Worm (Caenorhabditis elegans) whole organism, L4 larva: ENCODE data around the gene mrpl-40.

Source experiments
- D1046.2 ChIP-seq: fragments of 200-800 bp; sonication (Bioruptor generic); IDR thresholded peaks from 2 replicates; pipeline ENCODE4 v1.3.6; 2022; ENCODE audit warnings: missing genetic modification characterization, missing compliant biosample characterization
- T26A8.4 ChIP-seq: fragments of 200-800 bp; sonication (Bioruptor generic); IDR thresholded peaks from 2 replicates; pipeline ENCODE4 v1.3.6; 2022; ENCODE audit warnings: missing genetic modification characterization, missing compliant biosample characterization
- aha-1 ChIP-seq: fragments of 150-350 bp; peaks from one replicate; lab custom pipeline; 2014; ENCODE audit warnings: missing biosample characterization, missing genetic modification characterization
- aly-2 ChIP-seq: sonication (generic microtip); optimal IDR thresholded peaks from 2 replicates; lab custom pipeline; 2018; ENCODE audit warnings: missing biosample characterization, missing genetic modification characterization
- ama-1 ChIP-seq: fragments of 150-350 bp; optimal IDR thresholded peaks from 2 replicates; lab custom pipeline; 2014; ENCODE audit warnings: inconsistent platforms, mixed read lengths
- arid-1 ChIP-seq: fragments of 200-800 bp; sonication (Bioruptor generic); conservative IDR thresholded peaks from 2 replicates; pipeline ENCODE4 v1.3.6; 2022; ENCODE audit warnings: missing genetic modification reagents, missing genetic modification characterization, missing compliant biosample characterization
- ceh-28 ChIP-seq: fragments of 150-350 bp; optimal IDR thresholded peaks from 2 replicates; lab custom pipeline; 2014; ENCODE audit warnings: missing biosample characterization, missing genetic modification reagents, missing genetic modification characterization
- ceh-32 ChIP-seq: sonication (generic microtip); optimal IDR thresholded peaks from 2 replicates; lab custom pipeline; 2016; ENCODE audit warnings: mild to moderate bottlenecking, missing genetic modification characterization, missing compliant biosample characterization; ENCODE audit not compliant: poor library complexity
- ctbp-1 ChIP-seq: fragments of 200-800 bp; sonication (Bioruptor generic); IDR thresholded peaks from 2 replicates; pipeline ENCODE4 v1.3.6; 2022; ENCODE audit warnings: missing genetic modification reagents, missing genetic modification characterization, missing compliant biosample characterization
- daf-12 ChIP-seq: fragments of 150-350 bp; optimal IDR thresholded peaks from 2 replicates; lab custom pipeline; 2014; ENCODE audit warnings: missing biosample characterization, missing genetic modification reagents, missing genetic modification characterization
- daf-8 ChIP-seq: fragments of 200-800 bp; sonication (Bioruptor generic); IDR thresholded peaks from 2 replicates; pipeline ENCODE4 v1.3.6; 2022; ENCODE audit warnings: missing genetic modification characterization, missing compliant biosample characterization
- dmd-6 ChIP-seq: fragments of 200-800 bp; sonication (Bioruptor generic); IDR thresholded peaks from 2 replicates; pipeline ENCODE4 v1.3.6; 2022; ENCODE audit warnings: missing genetic modification reagents, missing genetic modification characterization, missing compliant biosample characterization
- dpl-1 ChIP-seq: fragments of 150-350 bp; optimal IDR thresholded peaks from 2 replicates; lab custom pipeline; 2014; ENCODE audit warnings: missing biosample characterization, missing genetic modification reagents, missing genetic modification characterization
- dve-1 ChIP-seq: sonication (generic microtip); optimal IDR thresholded peaks from 2 replicates; lab custom pipeline; 2017; ENCODE audit warnings: antibody characterized with exemption, mild to moderate bottlenecking, missing genetic modification characterization, missing compliant biosample characterization; ENCODE audit not compliant: insufficient read depth
- egl-27 ChIP-seq: sonication (generic microtip); optimal IDR thresholded peaks from 3 replicates; lab custom pipeline; 2017; ENCODE audit warnings: missing biosample characterization, missing genetic modification reagents, missing genetic modification characterization
- gei-8 ChIP-seq: fragments of 200-800 bp; sonication (Bioruptor generic); optimal IDR thresholded peaks from 2 replicates; lab custom pipeline; 2018; ENCODE audit warnings: mild to moderate bottlenecking, missing genetic modification characterization, missing compliant biosample characterization
- hlh-11 ChIP-seq: fragments of 200-800 bp; sonication (Bioruptor generic); optimal IDR thresholded peaks from 2 replicates; lab custom pipeline; 2018; ENCODE audit warnings: mild to moderate bottlenecking, missing genetic modification characterization, missing compliant biosample characterization
- lin-13 ChIP-seq: fragments of 150-350 bp; optimal IDR thresholded peaks from 2 replicates; lab custom pipeline; 2014; ENCODE audit warnings: missing biosample characterization, missing genetic modification reagents, missing genetic modification characterization
- lin-38 ChIP-seq: fragments of 200-800 bp; sonication (Bioruptor generic); IDR thresholded peaks from 2 replicates; pipeline ENCODE4 v1.3.6; 2022; ENCODE audit warnings: missing genetic modification reagents, missing genetic modification characterization, missing compliant biosample characterization
- lsy-2 ChIP-seq, 2 experiments: fragments of 150-350 bp in 1 of 2; sonication (generic microtip) in 1 of 2; optimal IDR thresholded peaks; 2 replicates each; lab custom pipeline; 2014 to 2017; ENCODE audit warnings: missing biosample characterization in 2 of 2, missing genetic modification characterization in 2 of 2
- nhr-28 ChIP-seq: fragments of 150-350 bp; optimal IDR thresholded peaks from 2 replicates; lab custom pipeline; 2014; ENCODE audit warnings: missing biosample characterization, missing genetic modification characterization
- nhr-76 ChIP-seq: fragments of 150-350 bp; optimal IDR thresholded peaks from 2 replicates; lab custom pipeline; 2014; ENCODE audit warnings: missing biosample characterization, missing genetic modification characterization
- pha-4 ChIP-seq, 2 experiments: fragments of 150-350 bp in 1 of 2; fragments of 200-800 bp in 1 of 2; sonication (Bioruptor generic) in 1 of 2; IDR thresholded peaks in 1 of 2; optimal IDR thresholded peaks in 1 of 2; 2 replicates each; pipeline versions ENCODE4 v1.3.6 to Lab custom; 2014 to 2022; ENCODE audit warnings: missing genetic modification characterization in 2 of 2, missing genetic modification reagents in 2 of 2, missing biosample characterization in 1 of 2, missing compliant biosample characterization in 1 of 2
- set-16 ChIP-seq: fragments of 200-800 bp; sonication (Bioruptor generic); IDR thresholded peaks from 2 replicates; pipeline ENCODE4 v1.3.6; 2022; ENCODE audit warnings: missing genetic modification reagents, missing genetic modification characterization, missing compliant biosample characterization
- skn-1 ChIP-seq: fragments of 150-350 bp; optimal IDR thresholded peaks from 2 replicates; lab custom pipeline; 2014; ENCODE audit warnings: missing biosample characterization, missing genetic modification characterization
- spr-1 ChIP-seq: sonication (generic microtip); optimal IDR thresholded peaks from 2 replicates; lab custom pipeline; 2016; ENCODE audit warnings: mild to moderate bottlenecking, missing genetic modification characterization, missing compliant biosample characterization
- tag-97 ChIP-seq: fragments of 200-800 bp; sonication (Bioruptor generic); IDR thresholded peaks from 2 replicates; pipeline ENCODE4 v1.3.6; 2022; ENCODE audit warnings: missing genetic modification characterization, missing compliant biosample characterization
- tra-1 ChIP-seq: fragments of 200-800 bp; sonication (Bioruptor generic); IDR thresholded peaks from 2 replicates; pipeline ENCODE4 v1.3.6; 2022; ENCODE audit warnings: missing genetic modification reagents, missing genetic modification characterization, missing compliant biosample characterization
- unc-130 ChIP-seq: sonication (generic microtip); optimal IDR thresholded peaks from 2 replicates; lab custom pipeline; 2016; ENCODE audit warnings: missing genetic modification reagents, missing genetic modification characterization, missing compliant biosample characterization
- unc-39 ChIP-seq: sonication (generic microtip); optimal IDR thresholded peaks from 2 replicates; lab custom pipeline; 2017; ENCODE audit warnings: missing biosample characterization, missing genetic modification characterization
- unc-62 ChIP-seq, 3 experiments: fragments of 150-350 bp in 1 of 3; sonication (generic microtip); optimal IDR thresholded peaks in 2 of 3; peaks in 1 of 3; 1 replicate in 1 of 3; 2 replicates in 2 of 3; lab custom pipeline; 2014 to 2017; ENCODE audit warnings: missing biosample characterization in 3 of 3, missing genetic modification characterization in 3 of 3, missing genetic modification reagents in 3 of 3, missing genotype in 1 of 3
- zfp-2 ChIP-seq: sonication (generic microtip); optimal IDR thresholded peaks from 2 replicates; lab custom pipeline; 2016; ENCODE audit warnings: mild to moderate bottlenecking, missing genetic modification characterization, missing compliant biosample characterization

Gene mrpl-40

ce11 chrIII:38117-38516 lies 49.2 kb upstream of the mrpl-40 start, which contains the start of gene clp-10:
clp-10 (minus strand) TSS chrIII:38217.
- no peak for TF ChIP-seq egl-27 (tag; lab: Kevin White, UChicago)
- TF ChIP-seq aha-1 (tag; lab: Kevin White, UChicago): no peak
- no peak for TF ChIP-seq aly-2
- TF ChIP-seq unc-39 (tag; lab: Kevin White, UChicago): no peak
- no peak for TF ChIP-seq lsy-2 (tag; optimal IDR thresholded peaks at IDR 0.05; lab: Kevin White, UChicago)

ce11 chrIII:39516-39915 lies 47.8 kb upstream of the mrpl-40 start:
- TF ChIP-seq ama-1 (lab: Kevin White, UChicago) (no peak), ctbp-1 (GFP tag; lab: Robert Waterston, UW) (no peak), aha-1 (tag; lab: Kevin White, UChicago) (peak; percentile 53)

- TF ChIP-seq skn-1 (tag; lab: Kevin White, UChicago) (no peak), dpl-1 (GFP tag; lab: Kevin White, UChicago) (no peak), nhr-28 (tag; lab: Kevin White, UChicago) (peak; percentile 33)
- TF ChIP-seq, all 104 proteins: peak for 1
Observed at ce11 chrIII:40580-41113, 46.7 kb upstream of the mrpl-40 start, which contains the start of gene col-88. col-88 (plus strand) TSS chrIII:41063.

ce11 chrIII:41484-41883 lies 45.9 kb upstream of the mrpl-40 start:
- peak; percentile 97 for TF ChIP-seq set-16 (GFP tag; lab: Robert Waterston, UW)
- 0 out of 2 replicates have a peak, but pooled peaks have one; percentile 18 for TF ChIP-seq daf-8 (GFP tag; lab: Robert Waterston, UW)
- TF ChIP-seq lin-13 (GFP tag; lab: Kevin White, UChicago): no peak
- TF ChIP-seq unc-62 (GFP tag; optimal IDR thresholded peaks at IDR 0.05 in 1 of 2; lab: Kevin White, UChicago): peak in 1 of 2 experiments; percentile 48
- no peak for TF ChIP-seq unc-62 (tag; optimal IDR thresholded peaks at IDR 0.05; lab: Kevin White, UChicago)
- TF ChIP-seq T26A8.4 (GFP tag; lab: Robert Waterston, UW): 0 out of 2 replicates have a peak, but pooled peaks have one; percentile 28
- no peak for TF ChIP-seq nhr-76 (tag; lab: Kevin White, UChicago)

- TF ChIP-seq spr-1 (tag; lab: Kevin White, UChicago) (no peak), dmd-6 (GFP tag; lab: Robert Waterston, UW) (no peak), pha-4 (GFP tag; IDR thresholded peaks at IDR 0.05; lab: Robert Waterston, UW) (peak; percentile 53; the same call in 1 of the 2 replicates), pha-4 (tag; optimal IDR thresholded peaks at IDR 0.05; lab: Kevin White, UChicago) (no peak), ceh-28 (tag; lab: Kevin White, UChicago) (no peak), aha-1 (tag; lab: Kevin White, UChicago) (peak; percentile 28), set-16 (GFP tag; lab: Robert Waterston, UW) (peak; percentile 96), T26A8.4 (GFP tag; lab: Robert Waterston, UW) (no peak), ceh-32 (tag; lab: Kevin White, UChicago) (no peak)
- TF ChIP-seq, all 104 proteins: peak for 3
Observed at ce11 chrIII:42725-43124, 44.6 kb upstream of the mrpl-40 start.

ce11 chrIII:48329-48728 lies 39.0 kb upstream of the mrpl-40 start:
- 0 out of 2 replicates have a peak, but pooled peaks have one; percentile 27 for TF ChIP-seq tra-1 (GFP tag; lab: Robert Waterston, UW)
- TF ChIP-seq set-16 (GFP tag; lab: Robert Waterston, UW): peak; percentile 95
- peak; percentile 97 for TF ChIP-seq aha-1 (tag; lab: Kevin White, UChicago)
- TF ChIP-seq gei-8: no peak

- no peak for TF ChIP-seq unc-130 (GFP tag; lab: Kevin White, UChicago)
- no peak for TF ChIP-seq tag-97 (GFP tag; lab: Robert Waterston, UW)
- no peak for TF ChIP-seq ceh-32 (tag; lab: Kevin White, UChicago)
- peak in 1 of 2 experiments; percentile 60 for TF ChIP-seq unc-62 (GFP tag; optimal IDR thresholded peaks at IDR 0.05 in 1 of 2; lab: Kevin White, UChicago)
- TF ChIP-seq unc-62 (tag; optimal IDR thresholded peaks at IDR 0.05; lab: Kevin White, UChicago): no peak
- TF ChIP-seq lin-38: no peak
- TF ChIP-seq daf-12: no peak
- no peak for TF ChIP-seq arid-1 (GFP tag; lab: Robert Waterston, UW)
- 0 out of 2 replicates have a peak, but pooled peaks have one; percentile 57 for TF ChIP-seq D1046.2
- TF ChIP-seq nhr-28 (tag; lab: Kevin White, UChicago): no peak
- TF ChIP-seq dve-1 (tag; lab: Kevin White, UChicago): no peak
- no peak for TF ChIP-seq zfp-2 (tag; lab: Kevin White, UChicago)
- no peak for TF ChIP-seq hlh-11 (tag; lab: Kevin White, UChicago)
- TF ChIP-seq, all 104 proteins: peak for 2
Observed at ce11 chrIII:49064-49463, 38.3 kb upstream of the mrpl-40 start.
